Fruit fly (Drosophila melanogaster): ENCODE data around the gene CG13074.

dm6 chr3L:16131264-16132066 is 34.2 kb upstream of the CG13074 start, which contains the start of the genes Trs20 and elg1:
- TF ChIP-seq Sin3A (optimal IDR thresholded peaks at IDR 0.05) (no peak), h (optimal IDR thresholded peaks at IDR 0.05) (no peak), ttk (optimal IDR thresholded peaks at IDR 0.05) (no peak)

All from Kc167 (cell line).